Fruit fly (Drosophila melanogaster): ENCODE results near the gene GstD9.

DNA sequence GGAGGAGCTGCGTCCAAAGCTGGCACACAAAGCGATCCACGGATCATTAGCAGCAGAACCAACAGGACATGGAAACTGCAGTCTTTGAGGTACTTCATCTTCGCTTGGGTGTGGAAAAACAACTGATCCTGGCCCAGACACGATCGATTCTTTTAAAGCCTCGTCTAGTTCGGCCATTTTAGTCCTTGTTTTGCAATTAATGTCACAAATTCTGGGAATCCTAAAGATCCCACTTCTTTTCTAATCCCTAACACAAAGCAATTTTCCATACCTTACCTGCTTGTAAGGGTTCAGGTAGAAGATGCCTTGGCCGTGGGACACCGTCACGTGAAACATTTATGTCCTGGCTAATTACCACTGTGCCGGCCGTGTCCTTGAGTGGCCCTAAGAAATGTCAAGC is 15.2 kb upstream of the GstD9 start, which contains the start of gene CG10035:
- TF ChIP-seq CG8478 (optimal IDR thresholded peaks at IDR 0.05): no peak
- no peak for TF ChIP-seq CTCF (optimal IDR thresholded peaks at IDR 0.05)
